Worm (Caenorhabditis elegans): Measurements from ENCODE around the gene irld-28.
"Not testable (repeated sequence)": the region's sequence is repeated elsewhere in the genome, so short reads cannot be mapped to it uniquely, and the experiment has no call there.

The irld-28 gene

ce11 chrV:2325052-2325451 lies 11.0 kb downstream of the irld-28 start, which contains the start of gene pud-3:
TSS of gene pud-3 (minus strand) at chrV:2325152.
- TF ChIP-seq fkh-10 (GFP tag; optimal IDR thresholded peaks at IDR 0.05) (no peak), pha-2 (tag; optimal IDR thresholded peaks at IDR 0.05) (no peak), pat-9 (tag; optimal IDR thresholded peaks at IDR 0.05) (no peak), ceh-14 (tag; optimal IDR thresholded peaks at IDR 0.05) (no peak), madf-2 (tag; optimal IDR thresholded peaks at IDR 0.05) (no peak), eyg-1 (tag; optimal IDR thresholded peaks at IDR 0.05) (no peak), nhr-11 (tag; optimal IDR thresholded peaks at IDR 0.05) (no peak), ets-4 (tag; optimal IDR thresholded peaks at IDR 0.05) (no peak), pros-1 (tag; optimal IDR thresholded peaks at IDR 0.05) (no peak), nhr-232 (tag; optimal IDR thresholded peaks at IDR 0.05) (no peak), hlh-30 (tag; optimal IDR thresholded peaks at IDR 0.05; ENCODE audit: insufficient read depth) (no peak), C38D4.7 (GFP tag; optimal IDR thresholded peaks at IDR 0.05) (no peak), ceh-30 (tag; optimal IDR thresholded peaks at IDR 0.05) (no peak), elt-2 (tag; optimal IDR thresholded peaks at IDR 0.05) (no peak), hlh-15 (tag; optimal IDR thresholded peaks at IDR 0.05) (no peak), F13H6.1 (tag; optimal IDR thresholded peaks at IDR 0.05) (no peak)

ce11 chrV:2324260-2324659 lies 11.8 kb downstream of the irld-28 start:
- TF ChIP-seq ceh-45 (GFP tag; IDR thresholded peaks at IDR 0.05) (no peak), elt-2 (tag; optimal IDR thresholded peaks at IDR 0.05) (peak; percentile 93)

ce11 chrV:2322466-2322865 lies 13.6 kb downstream of the irld-28 start, which contains the start of gene pud-1.2:
TSS of gene pud-1.2 (minus strand) at chrV:2322566.
- not testable (repeated sequence) for TF ChIP-seq lin-11, nhr-11, ceh-34 (tag; optimal IDR thresholded peaks at IDR 0.05)

ce11 chrV:2321001-2321400 lies 15.1 kb downstream of the irld-28 start, which contains the start of gene Y19D10B.6:
TSS of gene Y19D10B.6 (minus strand) at chrV:2321101.
- TF ChIP-seq ceh-9, C08G9.2, sox-4 (tag; optimal IDR thresholded peaks at IDR 0.05): not testable (repeated sequence)

- TF ChIP-seq sox-2 (GFP tag; IDR thresholded peaks at IDR 0.05) = no peak
These were observed 27.8 kb downstream of the irld-28 start for ce11 chrV:2308246-2308645.

ce11 chrV:2306383-2306782 lies 29.7 kb downstream of the irld-28 start:
- TF ChIP-seq ceh-24 (tag; optimal IDR thresholded peaks at IDR 0.05) (no peak), sox-4 (tag; optimal IDR thresholded peaks at IDR 0.05) (no peak), nfya-1 (tag; optimal IDR thresholded peaks at IDR 0.05) (no peak), ceh-34 (tag; optimal IDR thresholded peaks at IDR 0.05) (no peak), ref-2 (tag; optimal IDR thresholded peaks at IDR 0.05) (no peak), elt-2 (tag; optimal IDR thresholded peaks at IDR 0.05) (no peak), ceh-45 (GFP tag; IDR thresholded peaks at IDR 0.05) (no peak)

- TF ChIP-seq nhr-232 (tag; optimal IDR thresholded peaks at IDR 0.05) = no peak
- no peak for TF ChIP-seq zip-5 (tag; optimal IDR thresholded peaks at IDR 0.05)
- no peak for TF ChIP-seq C08G9.2 (tag; optimal IDR thresholded peaks at IDR 0.05)
- no peak for TF ChIP-seq tbx-7 (tag; optimal IDR thresholded peaks at IDR 0.05)
- TF ChIP-seq madf-2 (tag; optimal IDR thresholded peaks at IDR 0.05) = no peak
- no peak for TF ChIP-seq unc-3 (GFP tag; conservative IDR thresholded peaks at IDR 0.05)
- no peak for TF ChIP-seq unc-3 (tag; optimal IDR thresholded peaks at IDR 0.05)
- TF ChIP-seq sdc-2 (tag; optimal IDR thresholded peaks at IDR 0.05) = no peak
- no peak for TF ChIP-seq rnt-1 (tag; optimal IDR thresholded peaks at IDR 0.05)
- TF ChIP-seq ceh-18 (tag; optimal IDR thresholded peaks at IDR 0.05) = no peak
- TF ChIP-seq ceh-31 (tag; optimal IDR thresholded peaks at IDR 0.05) = no peak
- TF ChIP-seq F13H6.1 (tag; optimal IDR thresholded peaks at IDR 0.05) = no peak
- TF ChIP-seq elt-2 (tag; optimal IDR thresholded peaks at IDR 0.05) = no peak
- no peak for TF ChIP-seq ceh-30 (tag; optimal IDR thresholded peaks at IDR 0.05)
These were observed 32.3 kb downstream of the irld-28 start, which contains the start of gene irld-15 for ce11 chrV:2303775-2304174. TSS of gene irld-15 (minus strand) at chrV:2303875.
